Fruit fly (Drosophila melanogaster): ENCODE data around the gene puc.

Gene puc

dm6 chr3R:8158328-8158727 is 53.2 kb downstream of the puc start:
- TF ChIP-seq CG7045 (GFP tag; optimal IDR thresholded peaks at IDR 0.05) (no peak), CG14711 (tag; optimal IDR thresholded peaks at IDR 0.05) (no peak), tj (GFP tag; optimal IDR thresholded peaks at IDR 0.05) (no peak)

- TF ChIP-seq cnc (optimal IDR thresholded peaks at IDR 0.05) (no peak), kay (GFP tag; ENCODE audit: borderline replicate concordance) (no peak), cic (GFP tag; optimal IDR thresholded peaks at IDR 0.05) (no peak), CG1620 (GFP tag; optimal IDR thresholded peaks at IDR 0.05) (no peak), toe (GFP tag; optimal IDR thresholded peaks at IDR 0.05) (no peak), CG11617 (GFP tag; optimal IDR thresholded peaks at IDR 0.05) (no peak), Clk (GFP tag; optimal IDR thresholded peaks at IDR 0.05) (no peak), CG5204 (GFP tag; optimal IDR thresholded peaks at IDR 0.05) (no peak), CG12768 (GFP tag; optimal IDR thresholded peaks at IDR 0.05) (no peak), CG33017 (tag; optimal IDR thresholded peaks at IDR 0.05) (no peak), Mnt (GFP tag; optimal IDR thresholded peaks at IDR 0.05) (no peak), Hr96 (GFP tag; optimal IDR thresholded peaks at IDR 0.05) (no peak), bab1 (GFP tag; optimal IDR thresholded peaks at IDR 0.05) (no peak), CG14711 (tag; optimal IDR thresholded peaks at IDR 0.05) (no peak), tj (GFP tag; optimal IDR thresholded peaks at IDR 0.05) (no peak), pad (GFP tag; optimal IDR thresholded peaks at IDR 0.05) (no peak), ovo (GFP tag; optimal IDR thresholded peaks at IDR 0.05) (no peak)
Observed at dm6 chr3R:8160056-8161017, 55.2 kb downstream of the puc start.

dm6 chr3R:8164850-8165249 is 59.7 kb downstream of the puc start:
- TF ChIP-seq tj (GFP tag; optimal IDR thresholded peaks at IDR 0.05) (no peak), CG14711 (tag; optimal IDR thresholded peaks at IDR 0.05) (no peak), CG11617 (GFP tag; optimal IDR thresholded peaks at IDR 0.05) (no peak), cnc (optimal IDR thresholded peaks at IDR 0.05) (no peak), CG12768 (GFP tag; optimal IDR thresholded peaks at IDR 0.05) (no peak), Clk (GFP tag; optimal IDR thresholded peaks at IDR 0.05) (no peak), Mnt (GFP tag; optimal IDR thresholded peaks at IDR 0.05) (no peak), CG1620 (GFP tag; optimal IDR thresholded peaks at IDR 0.05) (no peak), CG5204 (GFP tag; optimal IDR thresholded peaks at IDR 0.05) (no peak), CG33017 (tag; optimal IDR thresholded peaks at IDR 0.05) (no peak), ovo (GFP tag; optimal IDR thresholded peaks at IDR 0.05) (no peak), CG7101 (tag; optimal IDR thresholded peaks at IDR 0.05) (no peak), kay (GFP tag; ENCODE audit: borderline replicate concordance) (no peak), CG7045 (GFP tag; optimal IDR thresholded peaks at IDR 0.05) (no peak), Hr96 (GFP tag; optimal IDR thresholded peaks at IDR 0.05) (no peak), pad (GFP tag; optimal IDR thresholded peaks at IDR 0.05) (no peak), Crg-1 (GFP tag; optimal IDR thresholded peaks at IDR 0.05) (no peak)

- TF ChIP-seq CG14711 (tag; optimal IDR thresholded peaks at IDR 0.05) (no peak), CG7045 (GFP tag; optimal IDR thresholded peaks at IDR 0.05) (no peak), pad (GFP tag; optimal IDR thresholded peaks at IDR 0.05) (no peak), CG12768 (GFP tag; optimal IDR thresholded peaks at IDR 0.05) (no peak), CG11617 (GFP tag; optimal IDR thresholded peaks at IDR 0.05) (no peak), CG33017 (tag; optimal IDR thresholded peaks at IDR 0.05) (no peak), CG7101 (tag; optimal IDR thresholded peaks at IDR 0.05) (no peak), tj (GFP tag; optimal IDR thresholded peaks at IDR 0.05) (no peak), Crg-1 (GFP tag; optimal IDR thresholded peaks at IDR 0.05) (no peak), ovo (GFP tag; optimal IDR thresholded peaks at IDR 0.05) (no peak), kay (GFP tag; ENCODE audit: borderline replicate concordance) (no peak), Clk (GFP tag; optimal IDR thresholded peaks at IDR 0.05) (no peak), cnc (optimal IDR thresholded peaks at IDR 0.05) (no peak), Hr96 (GFP tag; optimal IDR thresholded peaks at IDR 0.05) (no peak), Mnt (GFP tag; optimal IDR thresholded peaks at IDR 0.05) (no peak), bab1 (GFP tag; optimal IDR thresholded peaks at IDR 0.05) (no peak)
Observed at dm6 chr3R:8171489-8172161, 66.5 kb downstream of the puc start.
